Worm (Caenorhabditis elegans): Measurements from ENCODE around the gene nhr-172.

DNA sequence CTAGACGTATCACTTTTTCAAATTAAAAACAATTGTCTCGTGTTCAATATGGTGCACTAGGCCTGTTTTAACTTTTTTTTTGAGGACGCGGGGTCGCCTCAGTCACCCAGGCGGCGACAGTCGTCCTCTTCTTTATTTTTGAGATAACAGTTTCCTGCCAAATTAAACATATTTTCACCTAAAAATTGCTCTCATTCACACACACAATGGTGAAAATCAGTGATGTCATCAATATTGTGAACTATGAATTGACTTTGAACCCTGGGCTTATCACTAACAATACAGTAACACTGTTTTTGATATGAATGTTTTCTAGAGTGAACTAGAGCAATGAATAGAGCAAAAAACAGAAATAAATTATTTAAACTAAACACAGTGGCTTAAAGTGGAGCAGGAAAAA lies 12.5 kb downstream of the nhr-172 start:
- TF ChIP-seq him-1 (tag; optimal IDR thresholded peaks at IDR 0.05): no peak
- no peak for TF ChIP-seq dao-5 (tag; optimal IDR thresholded peaks at IDR 0.05)
- TF ChIP-seq W03F9.2 (tag; optimal IDR thresholded peaks at IDR 0.05): no peak
